Worm (Caenorhabditis elegans): ENCODE data around the gene F21H7.2.

The F21H7.2 gene

ce11 chrV:16229896-16230295, at the start of gene F21H7.2, which contains the start of gene F21H7.12:
F21H7.2 (minus strand) TSS chrV:16229996.
F21H7.12 (plus strand) TSS chrV:16230165.
- TF ChIP-seq unc-62 (GFP tag; optimal IDR thresholded peaks at IDR 0.05), result no peak

- TF ChIP-seq unc-62 (GFP tag; optimal IDR thresholded peaks at IDR 0.05), result no peak
Observed at ce11 chrV:16277918-16278317, 48.1 kb upstream of the F21H7.2 start, which contains the start of gene cyp-37B1. cyp-37B1 (plus strand) TSS chrV:16278116.

DNA sequence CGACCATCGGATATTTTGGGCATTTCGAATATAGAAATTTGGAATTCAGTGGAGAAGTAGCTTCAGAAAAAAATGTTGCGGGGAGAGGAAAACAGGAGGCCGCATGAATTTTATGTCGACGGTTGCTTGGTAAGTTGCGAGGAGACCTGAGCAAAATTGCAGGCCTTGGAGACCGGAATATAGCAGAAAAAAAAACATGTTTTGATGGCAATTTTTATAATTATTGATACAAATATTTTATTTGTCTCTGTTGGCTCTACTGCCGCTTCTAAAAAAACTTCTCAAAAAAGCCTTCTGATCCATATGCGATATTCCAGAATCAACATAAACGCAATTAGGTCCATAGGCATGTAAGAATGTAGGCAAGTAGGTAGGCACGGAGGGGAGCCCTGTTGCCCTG, 45.6 kb upstream of the F21H7.2 start, which contains the start of gene pacl-1:
Gene pacl-1, minus strand, starts transcription at position 101 of the 400 bp plus-strand sequence.
- no peak for TF ChIP-seq unc-62 (GFP tag; optimal IDR thresholded peaks at IDR 0.05)

ce11 chrV:16271121-16271520, 41.3 kb upstream of the F21H7.2 start, which contains the start of gene T13F3.6:
T13F3.6 (minus strand) TSS chrV:16271221.
- no peak for TF ChIP-seq unc-62 (GFP tag; optimal IDR thresholded peaks at IDR 0.05)

- no peak for TF ChIP-seq unc-62 (GFP tag; optimal IDR thresholded peaks at IDR 0.05)
Observed at ce11 chrV:16269556-16269955, 39.8 kb upstream of the F21H7.2 start, which contains the start of the genes fbxa-2 and T13F3.8. fbxa-2 (minus strand) TSS chrV:16269656. T13F3.8 (plus strand) TSS chrV:16269800.

DNA sequence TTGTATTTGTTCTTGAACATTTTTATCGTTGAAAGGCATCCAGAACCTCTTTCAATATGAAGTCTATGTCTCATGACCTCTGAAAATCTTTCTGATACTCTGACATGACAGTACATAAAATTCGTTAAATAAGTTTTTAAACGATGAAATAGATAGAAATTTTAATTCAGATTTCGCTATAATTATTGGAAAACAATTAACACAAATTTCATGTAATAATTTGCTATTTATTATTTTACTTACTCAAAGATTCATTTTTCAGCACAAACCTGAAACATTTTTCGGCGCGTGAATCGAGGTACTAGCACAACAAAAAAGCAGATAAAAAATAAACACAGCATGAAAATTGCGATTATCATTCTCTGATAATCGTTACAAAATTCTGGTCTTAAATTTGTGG, 36.7 kb upstream of the F21H7.2 start, which contains the start of gene T13F3.4:
Gene T13F3.4, minus strand, starts transcription at position 101 of the 400 bp plus-strand sequence.
- TF ChIP-seq unc-62 (GFP tag; optimal IDR thresholded peaks at IDR 0.05), result no peak

ce11 chrV:16259684-16260083, 29.9 kb upstream of the F21H7.2 start, which contains the start of gene nhr-127:
nhr-127 (plus strand) TSS chrV:16259984.
- TF ChIP-seq unc-62 (GFP tag; optimal IDR thresholded peaks at IDR 0.05), result no peak

ce11 chrV:16258142-16258541, 28.3 kb upstream of the F21H7.2 start, which contains the start of gene nhr-218:
nhr-218 (plus strand) TSS chrV:16258442.
- TF ChIP-seq unc-62 (GFP tag; optimal IDR thresholded peaks at IDR 0.05), result no peak

DNA sequence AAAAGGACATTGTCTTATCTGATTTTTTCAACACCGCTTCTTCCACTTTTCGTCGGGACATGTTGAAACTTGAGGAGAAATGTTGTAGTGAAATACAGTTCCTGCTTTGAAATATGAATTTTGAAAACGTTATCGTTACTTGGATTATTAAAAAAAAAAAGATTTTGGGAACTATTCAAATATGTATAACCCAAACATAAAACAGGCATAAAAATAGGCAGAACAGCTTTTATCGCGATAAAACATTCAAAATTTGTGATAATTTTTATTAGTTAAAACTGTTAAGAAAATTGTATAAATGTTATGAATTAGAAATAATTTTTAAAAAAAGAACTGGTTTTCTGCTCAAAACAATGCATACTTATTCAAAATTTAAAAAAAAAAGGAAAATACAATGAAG, 26.6 kb upstream of the F21H7.2 start, which contains the start of gene bgnt-1.3:
Gene bgnt-1.3, minus strand, starts transcription at position 101 of the 400 bp plus-strand sequence.
- TF ChIP-seq unc-62 (GFP tag; optimal IDR thresholded peaks at IDR 0.05), result no peak

DNA sequence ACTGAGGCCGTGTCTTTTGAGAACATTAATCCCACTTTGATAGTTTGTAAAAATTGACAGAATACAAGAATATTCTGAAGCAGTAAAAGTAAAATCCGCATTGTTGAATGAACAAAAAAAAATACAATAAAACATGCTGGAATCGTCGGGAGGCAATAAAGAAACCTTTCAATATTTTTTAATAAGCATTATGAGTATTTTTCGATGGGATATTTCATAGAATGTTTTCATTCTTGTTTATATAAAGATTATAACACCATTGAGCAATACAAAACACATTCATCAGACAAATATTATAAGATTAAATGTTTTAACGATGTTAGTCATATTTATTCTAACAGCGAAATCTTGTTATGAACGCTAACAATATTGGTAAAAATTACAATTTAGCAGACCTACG, 23.9 kb upstream of the F21H7.2 start, which contains the start of gene gcy-20:
Gene gcy-20, minus strand, starts transcription at position 101 of the 400 bp plus-strand sequence.
- no peak for TF ChIP-seq unc-62 (GFP tag; optimal IDR thresholded peaks at IDR 0.05)

- no peak for TF ChIP-seq unc-62 (GFP tag; optimal IDR thresholded peaks at IDR 0.05)
Observed at ce11 chrV:16249105-16249504, 19.3 kb upstream of the F21H7.2 start.

ce11 chrV:16246579-16246978, 16.8 kb upstream of the F21H7.2 start, which contains the start of gene srh-95:
srh-95 (plus strand) TSS chrV:16246879.
- TF ChIP-seq unc-62 (GFP tag; optimal IDR thresholded peaks at IDR 0.05), result no peak

ce11 chrV:16244078-16244477, 14.3 kb upstream of the F21H7.2 start, which contains the start of gene srh-104:
srh-104 (minus strand) TSS chrV:16244178.
- TF ChIP-seq unc-62 (GFP tag; optimal IDR thresholded peaks at IDR 0.05), result no peak

DNA sequence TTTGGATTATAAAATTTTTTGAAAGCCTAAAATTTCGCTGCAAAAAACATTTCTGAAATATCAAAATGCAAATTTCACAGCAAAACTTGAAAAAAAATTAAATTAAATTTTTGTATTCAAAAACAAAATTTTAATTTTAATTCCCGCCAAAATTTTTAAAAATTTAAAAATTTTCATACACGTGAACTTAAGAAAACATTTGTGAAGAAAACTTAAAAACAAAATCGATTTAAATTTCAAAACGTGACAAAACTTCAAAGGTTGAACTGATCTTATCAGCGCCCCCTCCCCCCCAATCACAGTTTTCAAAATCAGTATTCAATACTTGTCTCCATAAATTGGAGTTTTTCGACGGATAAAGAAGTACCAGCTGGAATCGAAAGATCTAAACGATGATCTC, 7.4 kb upstream of the F21H7.2 start, which contains the start of gene F21H7.5:
Gene F21H7.5, plus strand, starts transcription at position 301 of the 400 bp plus-strand sequence.
- TF ChIP-seq unc-62 (GFP tag; optimal IDR thresholded peaks at IDR 0.05), result no peak

DNA sequence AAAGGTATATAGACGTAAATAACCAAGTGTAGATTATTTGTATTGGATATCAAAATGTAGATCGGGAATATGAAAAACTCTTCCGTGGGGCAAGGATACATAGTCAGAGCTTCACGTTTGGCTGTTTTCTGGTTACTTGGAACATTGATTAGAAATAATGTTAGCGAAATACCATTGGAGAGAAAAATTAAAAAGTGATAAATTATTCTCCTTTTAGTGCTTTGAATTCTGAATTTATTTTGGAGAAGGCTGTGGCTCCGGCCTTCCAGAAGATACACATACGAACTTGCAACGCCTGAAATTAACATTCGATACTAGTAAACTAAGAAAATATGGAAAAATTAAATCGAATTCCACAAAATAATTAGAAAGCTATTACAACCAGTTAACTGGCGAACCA, 5.9 kb upstream of the F21H7.2 start, which contains the start of gene srh-98:
Gene srh-98, minus strand, starts transcription at position 101 of the 400 bp plus-strand sequence.
- no peak for TF ChIP-seq unc-62 (GFP tag; optimal IDR thresholded peaks at IDR 0.05)

DNA sequence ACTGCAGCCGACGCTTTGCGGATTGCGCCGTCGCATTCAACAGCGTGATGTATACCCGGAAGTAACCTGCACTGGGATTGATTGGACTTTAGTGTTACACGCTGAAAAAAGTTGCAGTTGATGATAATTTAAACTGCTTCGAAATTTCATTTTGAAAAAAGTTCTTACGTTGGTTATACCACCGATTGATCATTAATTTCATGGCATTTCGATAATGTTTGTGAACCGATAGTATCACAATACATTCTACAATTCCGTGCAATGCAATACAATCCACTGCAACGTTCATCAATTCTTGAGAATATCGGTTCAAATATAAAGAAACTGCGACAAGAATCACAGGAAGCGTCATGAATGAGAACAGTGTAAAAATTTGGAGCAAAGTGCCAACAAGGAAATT, 5.3 kb upstream of the F21H7.2 start, which contains the start of gene F21H7.3:
Gene F21H7.3, minus strand, starts transcription at position 101 of the 400 bp plus-strand sequence.
- TF ChIP-seq unc-62 (GFP tag; optimal IDR thresholded peaks at IDR 0.05), result no peak

- TF ChIP-seq unc-62 (GFP tag; optimal IDR thresholded peaks at IDR 0.05), result no peak
Observed at ce11 chrV:16233624-16234023, 3.8 kb upstream of the F21H7.2 start, which contains the start of gene clec-233. clec-233 (plus strand) TSS chrV:16233924.
